Fruit fly (Drosophila melanogaster): ENCODE measurements around the gene epsilonCOP.

Gene epsilonCOP

DNA sequence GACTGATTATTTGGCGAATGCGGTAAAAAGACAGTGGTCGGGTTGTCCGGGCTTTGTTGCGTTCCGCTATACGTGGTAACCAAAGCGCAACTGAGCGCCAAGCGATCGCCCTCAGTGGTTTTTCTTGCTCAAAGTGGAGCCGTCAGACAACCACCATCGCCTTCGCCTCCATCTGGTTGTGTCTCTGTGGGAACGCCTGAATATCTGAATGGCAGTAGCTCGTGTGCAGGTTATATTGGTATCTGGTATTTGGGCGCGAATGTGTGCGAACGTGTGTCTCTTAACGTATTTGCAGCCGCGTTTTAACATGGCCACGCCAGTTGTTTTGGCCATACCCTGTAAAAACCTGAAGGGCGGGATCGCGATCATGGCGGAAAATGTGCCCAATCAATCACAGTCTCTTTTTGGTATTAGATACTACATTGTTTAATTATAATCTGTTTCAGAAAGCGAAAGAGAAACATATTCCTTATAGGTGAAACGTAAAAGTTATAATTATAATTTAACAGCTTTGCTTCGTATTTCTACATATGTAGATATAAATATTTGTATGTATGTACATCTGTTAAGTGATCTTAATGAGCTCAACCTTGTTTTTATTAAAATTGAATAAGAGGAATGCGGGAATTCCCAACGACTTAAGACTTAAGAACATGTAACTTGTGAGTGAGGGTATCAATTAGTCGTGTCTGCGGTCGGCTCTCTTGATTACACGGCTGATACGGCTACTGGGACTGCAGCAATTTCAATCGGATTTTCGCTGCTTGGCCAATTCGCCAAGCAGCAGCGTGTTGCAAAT lies 16.7 kb upstream of the epsilonCOP start (continued):
- TF ChIP-seq amos (GFP tag; IDR thresholded peaks at IDR 0.05; ENCODE audit: partially characterized antibody) (no peak; the same call in 1 of the 2 replicates), vnd (GFP tag; IDR thresholded peaks at IDR 0.05; ENCODE audit: partially characterized antibody) (no peak), CG11456 (GFP tag; IDR thresholded peaks at IDR 0.05) (no peak), sna (GFP tag; IDR thresholded peaks at IDR 0.05; ENCODE audit: partially characterized antibody) (no peak), CG17829 (tag; optimal IDR thresholded peaks at IDR 0.05) (peak; percentile 6), CG11504 (tag; optimal IDR thresholded peaks at IDR 0.05) (peak; percentile 51), slbo (GFP tag; IDR thresholded peaks at IDR 0.05) (0 out of 2 replicates have a peak, but pooled peaks have one; percentile 8), CG31224 (GFP tag; IDR thresholded peaks at IDR 0.05) (peak; percentile 80), MESR4 (GFP tag; optimal IDR thresholded peaks at IDR 0.05) (no peak), CG11085 (GFP tag; IDR thresholded peaks at IDR 0.05) (no peak), Dll (GFP tag; IDR thresholded peaks at IDR 0.05; ENCODE audit: partially characterized antibody) (no peak), Meics (GFP tag; optimal IDR thresholded peaks at IDR 0.05) (peak; percentile 50), mirr (GFP tag; optimal IDR thresholded peaks at IDR 0.05) (peak; percentile 36), CG4820 (GFP tag; optimal IDR thresholded peaks at IDR 0.05) (peak; percentile 4), pfk (GFP tag; optimal IDR thresholded peaks at IDR 0.05) (no peak), HLH54F (GFP tag; optimal IDR thresholded peaks at IDR 0.05) (no peak), CG14014 (GFP tag; IDR thresholded peaks at IDR 0.05) (peak; percentile 22; the same call in 1 of the 2 replicates), CG4328 (GFP tag; optimal IDR thresholded peaks at IDR 0.05) (no peak), CG34422 (GFP tag; IDR thresholded peaks at IDR 0.05) (peak; percentile 42; the same call in 1 of the 3 replicates), sob (GFP tag; IDR thresholded peaks at IDR 0.05) (0 out of 2 replicates have a peak, but pooled peaks have one; percentile 5), sd (tag; optimal IDR thresholded peaks at IDR 0.05) (peak; percentile 54), CG17912 (GFP tag; optimal IDR thresholded peaks at IDR 0.05) (no peak), C15 (GFP tag; IDR thresholded peaks at IDR 0.05) (no peak), lov (optimal IDR thresholded peaks at IDR 0.05) (no peak), lov (GFP tag; IDR thresholded peaks at IDR 0.05) (0 out of 3 replicates have a peak, but pooled peaks have one; percentile 24), CG6175 (GFP tag; IDR thresholded peaks at IDR 0.05) (0 out of 3 replicates have a peak, but pooled peaks have one; percentile 21), CG17612 (GFP tag; IDR thresholded peaks at IDR 0.05) (no peak), CG15269 (tag; optimal IDR thresholded peaks at IDR 0.05) (peak; percentile 47), dysf (GFP tag; IDR thresholded peaks at IDR 0.05) (peak; percentile 20; the same call in 1 of the 3 replicates), CG10462 (GFP tag; optimal IDR thresholded peaks at IDR 0.05) (no peak), CG17186 (GFP tag; optimal IDR thresholded peaks at IDR 0.05) (no peak), esg (GFP tag; conservative IDR thresholded peaks at IDR 0.05) (0 out of 2 replicates have a peak, but pooled peaks have one; percentile 27), CG30431 (GFP tag; optimal IDR thresholded peaks at IDR 0.05) (no peak), sens-2 (GFP tag; IDR thresholded peaks at IDR 0.05) (no peak), CrebB (tag; optimal IDR thresholded peaks at IDR 0.05) (no peak), so (GFP tag; IDR thresholded peaks at IDR 0.05) (peak; percentile 16; the same call in 1 of the 3 replicates), Mrtf (GFP tag; IDR thresholded peaks at IDR 0.05) (0 out of 3 replicates have a peak, but pooled peaks have one; percentile 34), sqz (GFP tag; optimal IDR thresholded peaks at IDR 0.05) (no peak), CG10274 (GFP tag; optimal IDR thresholded peaks at IDR 0.05) (peak; percentile 14), az2 (GFP tag; optimal IDR thresholded peaks at IDR 0.05) (no peak), Dip3 (GFP tag; optimal IDR thresholded peaks at IDR 0.05) (no peak), fd96Cb (tag; optimal IDR thresholded peaks at IDR 0.05) (no peak), vvl (GFP tag; IDR thresholded peaks at IDR 0.05) (peak; percentile 22; the same call in 1 of the 2 replicates), disco-r (GFP tag; optimal IDR thresholded peaks at IDR 0.05) (no peak), Sox100B (GFP tag; optimal IDR thresholded peaks at IDR 0.05) (peak; percentile 52), Sox102F (GFP tag; optimal IDR thresholded peaks at IDR 0.05) (peak; percentile 11), wdn (GFP tag; IDR thresholded peaks at IDR 0.05) (no peak), fd3F (GFP tag; optimal IDR thresholded peaks at IDR 0.05) (peak; percentile 6), B-H2 (GFP tag; optimal IDR thresholded peaks at IDR 0.05) (no peak)

Data from whole organism, embryonic.